Worm (Caenorhabditis elegans) whole organism, L2 larva: ENCODE data around the gene R12B2.3.

Experiments
- C34F6.9 ChIP-seq: fragments of 150-350 bp; optimal IDR thresholded peaks from 2 replicates; lab custom pipeline; 2014; ENCODE audit warnings: missing biosample characterization, missing genetic modification characterization
- ZK546.5 ChIP-seq: sonication (generic microtip); optimal IDR thresholded peaks from 2 replicates; lab custom pipeline; 2017; ENCODE audit warnings: missing biosample characterization, missing genetic modification characterization
- blmp-1 ChIP-seq: sonication (generic microtip); optimal IDR thresholded peaks from 2 replicates; lab custom pipeline; 2017; ENCODE audit warnings: missing genetic modification characterization, mild to moderate bottlenecking, missing compliant biosample characterization, antibody characterized with exemption, moderate library complexity; ENCODE audit not compliant: insufficient read depth
- fos-1 ChIP-seq: fragments of 150-350 bp; optimal IDR thresholded peaks from 2 replicates; lab custom pipeline; 2014; ENCODE audit warnings: missing biosample characterization, missing genetic modification characterization
- lin-13 ChIP-seq: fragments of 150-350 bp; optimal IDR thresholded peaks from 2 replicates; lab custom pipeline; 2014; ENCODE audit warnings: missing biosample characterization, missing genetic modification reagents, missing genetic modification characterization
- nhr-12 ChIP-seq: fragments of 150-350 bp; optimal IDR thresholded peaks from 2 replicates; lab custom pipeline; 2014; ENCODE audit warnings: missing biosample characterization, missing genetic modification characterization
- snpc-4 ChIP-seq: fragments of 150-350 bp; optimal IDR thresholded peaks from 2 replicates; lab custom pipeline; 2014; ENCODE audit warnings: missing biosample characterization, missing genetic modification characterization
- unc-39 ChIP-seq: fragments of 150-350 bp; optimal IDR thresholded peaks from 2 replicates; lab custom pipeline; 2014; ENCODE audit warnings: missing biosample characterization, missing genetic modification characterization

DNA sequence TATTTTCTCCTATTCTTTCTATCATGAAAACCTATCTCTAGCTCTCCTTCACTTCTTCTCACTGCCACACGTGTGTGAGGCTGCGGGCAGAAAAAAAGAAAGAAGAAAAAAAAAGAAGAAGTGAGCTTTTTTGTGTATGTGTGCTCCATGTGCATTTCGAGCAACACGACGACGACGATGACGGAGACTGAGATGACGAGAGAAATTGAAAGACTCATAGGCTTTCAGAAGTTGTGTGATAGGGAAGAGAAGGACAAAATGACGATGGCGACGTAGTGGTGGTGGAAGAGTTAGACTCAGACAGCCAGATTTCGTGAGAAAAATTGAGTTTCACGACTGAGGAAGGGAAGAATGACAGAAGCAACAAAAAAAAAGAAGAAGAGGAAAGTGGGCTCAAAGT lies 40.1 kb downstream of the R12B2.3 start:
- peak; percentile 58 for TF ChIP-seq lin-13
- no peak for TF ChIP-seq ZK546.5 (tag; lab: Kevin White, UChicago)
- TF ChIP-seq fos-1 (tag; lab: Kevin White, UChicago), result no peak
- TF ChIP-seq snpc-4, result no peak
- no peak for TF ChIP-seq unc-39 (tag; lab: Kevin White, UChicago)
- no peak for TF ChIP-seq blmp-1 (tag; lab: Kevin White, UChicago)
- no peak for TF ChIP-seq nhr-12
- peak; percentile 83 for TF ChIP-seq C34F6.9
